Worm (Caenorhabditis elegans): Measurements from ENCODE around the gene F07C4.6.
A peak's percentile ranks its signal among the peaks of the same experiment; 100 is the strongest.

The F07C4.6 gene

ce11 chrV:7587637-7588036, 39.0 kb upstream of the F07C4.6 start, which contains the start of the genes F19F10.11 and C50E3.5 (continued):
- TF ChIP-seq pag-3 (tag; optimal IDR thresholded peaks at IDR 0.05; ENCODE audit: borderline replicate concordance, insufficient read depth) (peak; percentile 22), mdl-1 (tag; optimal IDR thresholded peaks at IDR 0.05) (peak in 1 of 2 experiments; percentile 32), nhr-11 (tag; optimal IDR thresholded peaks at IDR 0.05) (no peak), zip-4 (GFP tag; optimal IDR thresholded peaks at IDR 0.05) (no peak), nhr-47 (tag; optimal IDR thresholded peaks at IDR 0.05) (peak; percentile 73), ztf-11 (tag; optimal IDR thresholded peaks at IDR 0.05) (no peak), lin-14 (GFP tag; optimal IDR thresholded peaks at IDR 0.05) (peak; percentile 79), elt-2 (tag; optimal IDR thresholded peaks at IDR 0.05) (no peak), sptf-1 (tag; optimal IDR thresholded peaks at IDR 0.05) (no peak), egl-13 (tag; optimal IDR thresholded peaks at IDR 0.05) (no peak), lsy-2 (tag; optimal IDR thresholded peaks at IDR 0.05) (peak; percentile 71 to 74), ets-5 (GFP tag; IDR thresholded peaks at IDR 0.05) (no peak), vab-15 (tag; optimal IDR thresholded peaks at IDR 0.05) (no peak), swsn-7 (tag; optimal IDR thresholded peaks at IDR 0.05) (peak; percentile 70), lin-15B (tag; optimal IDR thresholded peaks at IDR 0.05) (peak; percentile 38), C04F5.9 (tag; optimal IDR thresholded peaks at IDR 0.05) (no peak), efl-3 (GFP tag; optimal IDR thresholded peaks at IDR 0.05) (no peak), Y116A8C.19 (tag; optimal IDR thresholded peaks at IDR 0.05; ENCODE audit: borderline replicate concordance) (no peak), F16B12.6 (tag; optimal IDR thresholded peaks at IDR 0.05) (no peak), fkh-4 (tag; optimal IDR thresholded peaks at IDR 0.05; ENCODE audit: borderline replicate concordance) (no peak), fos-1 (tag; optimal IDR thresholded peaks at IDR 0.05) (peak; percentile 46), xbp-1 (tag; optimal IDR thresholded peaks at IDR 0.05) (peak; percentile 67), elt-3 (tag; optimal IDR thresholded peaks at IDR 0.05) (peak in 1 of 6 experiments; percentile 57), grh-1 (GFP tag; IDR thresholded peaks at IDR 0.05) (peak; percentile 18; the same call in 1 of the 2 replicates), lin-13 (GFP tag; optimal IDR thresholded peaks at IDR 0.05) (peak; percentile 53), lin-39 (tag; optimal IDR thresholded peaks at IDR 0.05) (no peak), irx-1 (tag; optimal IDR thresholded peaks at IDR 0.05) (peak; percentile 42), sox-4 (tag; optimal IDR thresholded peaks at IDR 0.05) (no peak), jun-1 (tag; optimal IDR thresholded peaks at IDR 0.05) (no peak), rnt-1 (tag; optimal IDR thresholded peaks at IDR 0.05) (peak; percentile 57), efl-1 (optimal IDR thresholded peaks at IDR 0.05) (peak; percentile 69 to 71), efl-1 (GFP tag; optimal IDR thresholded peaks at IDR 0.05 in 1 of 2) (peak; percentile 69 to 95), nhr-85 (tag) (peak; percentile 74), ama-1 (optimal IDR thresholded peaks at IDR 0.05) (no peak), tbx-2 (tag; optimal IDR thresholded peaks at IDR 0.05) (peak; percentile 70), skn-1 (tag; optimal IDR thresholded peaks at IDR 0.05) (peak; percentile 48), mef-2 (tag; optimal IDR thresholded peaks at IDR 0.05) (no peak), nhr-20 (tag; optimal IDR thresholded peaks at IDR 0.05) (peak; percentile 69), nhr-12 (tag; optimal IDR thresholded peaks at IDR 0.05) (no peak), unc-86 (tag; optimal IDR thresholded peaks at IDR 0.05) (peak; percentile 64), nhr-237 (tag; optimal IDR thresholded peaks at IDR 0.05) (no peak), snu-23 (GFP tag; optimal IDR thresholded peaks at IDR 0.05) (peak; percentile 78), tlp-1 (tag; optimal IDR thresholded peaks at IDR 0.05) (no peak), blmp-1 (tag; optimal IDR thresholded peaks at IDR 0.05) (peak; percentile 56)

- TF ChIP-seq lin-14 (GFP tag; optimal IDR thresholded peaks at IDR 0.05) (peak; percentile 7), unc-98 (GFP tag; IDR thresholded peaks at IDR 0.05) (no peak), tbx-2 (tag; optimal IDR thresholded peaks at IDR 0.05) (no peak), fkh-10 (GFP tag; optimal IDR thresholded peaks at IDR 0.05) (peak; percentile 49), nhr-20 (tag; optimal IDR thresholded peaks at IDR 0.05) (no peak)
Observed at ce11 chrV:7590454-7590853, 36.2 kb upstream of the F07C4.6 start, which contains the start of gene C50E3.6. TSS of gene C50E3.6 (minus strand) at chrV:7590554.

Data from whole organism, L1 larva.